Fruit fly (Drosophila melanogaster) whole organism, pupa: Measurements from ENCODE around the gene Mur2B.
A peak's percentile ranks its signal among the peaks of the same experiment; 100 is the strongest.

Source experiments
- CG10348 ChIP-seq: fragments of 200-800 bp; sonication (Bioruptor generic); IDR thresholded peaks from 2 replicates; pipeline ENCODE4 v1.3.6; 2022; ENCODE audit warnings: missing biosample characterization, missing genetic modification characterization
- CG12605 ChIP-seq: fragments of 200-800 bp; sonication (Bioruptor generic); IDR thresholded peaks from 2 replicates; pipeline ENCODE4 v1.3.6; 2022; ENCODE audit warnings: missing biosample characterization, missing genetic modification characterization
- CG13204 ChIP-seq: fragments of 200-800 bp; sonication (Bioruptor generic); optimal IDR thresholded peaks from 2 replicates; lab custom pipeline; 2018; ENCODE audit warnings: missing biosample characterization, mild to moderate bottlenecking, missing genetic modification characterization, moderate library complexity
- CG14655 ChIP-seq: fragments of 200-800 bp; sonication (Bioruptor generic); optimal IDR thresholded peaks from 3 replicates; lab custom pipeline; 2017; ENCODE audit warnings: mild to moderate bottlenecking, missing biosample characterization, missing genetic modification reagents, missing genetic modification characterization
- CG15710 ChIP-seq: fragments of 200-800 bp; sonication (Bioruptor generic); optimal IDR thresholded peaks from 2 replicates; lab custom pipeline; 2018; ENCODE audit warnings: missing biosample characterization, mild to moderate bottlenecking, missing genetic modification characterization, moderate library complexity
- CG17806 ChIP-seq: fragments of 200-800 bp; sonication (Bioruptor generic); optimal IDR thresholded peaks from 2 replicates; lab custom pipeline; 2018; ENCODE audit warnings: missing biosample characterization, mild to moderate bottlenecking, missing genetic modification characterization, moderate library complexity
- CG32121 ChIP-seq: fragments of 200-800 bp; sonication (Bioruptor generic); IDR thresholded peaks from 2 replicates; pipeline ENCODE4 v1.3.6; 2022; ENCODE audit warnings: missing biosample characterization, missing genetic modification characterization
- CG34367 ChIP-seq: fragments of 200-800 bp; sonication (Bioruptor generic); optimal IDR thresholded peaks from 2 replicates; lab custom pipeline; 2018; ENCODE audit warnings: missing biosample characterization, mild to moderate bottlenecking, missing genetic modification characterization
- CG4496 ChIP-seq: fragments of 200-800 bp; sonication (Bioruptor generic); IDR thresholded peaks from 3 replicates; pipeline ENCODE4 v1.3.6; 2022; ENCODE audit warnings: missing biosample characterization, missing genetic modification characterization
- CG8159 ChIP-seq: fragments of 200-800 bp; sonication (Bioruptor generic); optimal IDR thresholded peaks from 3 replicates; lab custom pipeline; 2018; ENCODE audit warnings: missing biosample characterization, mild to moderate bottlenecking, missing genetic modification characterization, moderate library complexity
- CG8301 ChIP-seq: fragments of 200-800 bp; sonication (Bioruptor generic); optimal IDR thresholded peaks from 2 replicates; lab custom pipeline; 2018; ENCODE audit warnings: missing biosample characterization, mild to moderate bottlenecking, missing genetic modification characterization
- CG9948 ChIP-seq: fragments of 200-800 bp; sonication (Bioruptor generic); optimal IDR thresholded peaks from 2 replicates; lab custom pipeline; 2018; ENCODE audit warnings: missing biosample characterization, mild to moderate bottlenecking, missing genetic modification characterization, moderate library complexity
- D1 ChIP-seq: fragments of 200-800 bp; sonication (Bioruptor generic); optimal IDR thresholded peaks from 2 replicates; lab custom pipeline; 2018; ENCODE audit warnings: missing biosample characterization, mild to moderate bottlenecking, missing genetic modification characterization, moderate library complexity
- EcR ChIP-seq: fragments of 200-800 bp; sonication (Bioruptor generic); optimal IDR thresholded peaks from 3 replicates; lab custom pipeline; 2019; ENCODE audit warnings: missing biosample characterization, missing genetic modification characterization, mild to moderate bottlenecking, moderate library complexity, missing genetic modification reagents
- Ets98B ChIP-seq: fragments of 200-800 bp; sonication (Bioruptor generic); IDR thresholded peaks from 2 replicates; pipeline ENCODE4 v1.3.6; 2022; ENCODE audit warnings: missing biosample characterization, missing genetic modification characterization
- Pif1A ChIP-seq: fragments of 200-800 bp; sonication (Bioruptor generic); optimal IDR thresholded peaks from 3 replicates; lab custom pipeline; 2016; ENCODE audit warnings: missing biosample characterization, missing genetic modification characterization
- Pif1B ChIP-seq: fragments of 200-800 bp; sonication (Bioruptor generic); optimal IDR thresholded peaks from 3 replicates; lab custom pipeline; 2016; ENCODE audit warnings: missing biosample characterization, missing genetic modification characterization
- Snoo ChIP-seq: fragments of 200-800 bp; sonication (Bioruptor generic); optimal IDR thresholded peaks from 3 replicates; lab custom pipeline; 2017; ENCODE audit warnings: missing biosample characterization, mild to moderate bottlenecking, missing genetic modification characterization, inconsistent platforms
- fd96Ca ChIP-seq: fragments of 200-800 bp; sonication (Bioruptor generic); IDR thresholded peaks from 3 replicates; pipeline ENCODE4 v1.3.6; 2022; ENCODE audit warnings: missing biosample characterization, missing genetic modification characterization
- gl ChIP-seq: fragments of 200-800 bp; sonication (Bioruptor generic); optimal IDR thresholded peaks from 2 replicates; lab custom pipeline; 2018; ENCODE audit warnings: missing biosample characterization, mild to moderate bottlenecking, missing genetic modification characterization
- rn ChIP-seq: fragments of 200-800 bp; sonication (Bioruptor generic); IDR thresholded peaks from 2 replicates; pipeline ENCODE4 v1.3.6; 2022; ENCODE audit warnings: missing biosample characterization, missing genetic modification characterization

Mur2B gene

dm6 chrX:1686305-1686704 is 17.7 kb upstream of the Mur2B start, which contains the start of gene b6:
b6 (plus strand) TSS chrX:1686624.
- TF ChIP-seq CG4496 (GFP tag; lab: Robert Waterston, UW) (no peak), CG32121 (GFP tag; lab: Robert Waterston, UW) (no peak), rn (GFP tag; lab: Robert Waterston, UW) (no peak), Pif1B (GFP tag; lab: Kevin White, UChicago) (no peak), EcR (no peak)

DNA sequence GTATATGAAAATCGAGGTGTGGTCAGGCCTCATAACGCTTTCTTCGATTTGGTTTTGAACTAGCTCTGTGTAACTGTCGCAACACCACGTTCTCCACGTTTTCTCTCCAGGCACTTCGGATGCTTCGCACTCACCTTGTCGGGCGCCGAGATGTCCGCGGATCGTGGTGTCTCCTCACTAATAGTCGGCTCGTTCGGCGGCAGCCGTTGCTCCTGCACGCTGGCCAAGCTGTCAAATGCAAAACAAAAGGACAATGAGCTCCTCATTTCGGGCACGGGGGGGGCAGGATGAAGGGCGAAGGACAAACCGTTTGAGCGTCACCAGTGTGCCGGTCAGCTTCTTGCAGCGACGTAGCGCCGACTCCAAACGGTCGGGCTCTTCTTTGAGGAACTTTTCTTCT is 12.7 kb upstream of the Mur2B start, which contains the start of gene CG14797:
TSS of gene CG14797 (plus strand) at position 301 of the 400 bp plus-strand sequence.
- TF ChIP-seq Pif1A (GFP tag; lab: Kevin White, UChicago) (no peak), CG9948 (tag; lab: Kevin White, UChicago) (no peak), CG32121 (GFP tag; lab: Robert Waterston, UW) (no peak), CG17806 (tag; lab: Kevin White, UChicago) (no peak), gl (no peak), CG14655 (GFP tag; lab: Kevin White, UChicago) (no peak), CG13204 (GFP tag; lab: Kevin White, UChicago) (no peak), CG4496 (GFP tag; lab: Robert Waterston, UW) (no peak), fd96Ca (GFP tag; lab: Robert Waterston, UW) (no peak), CG8159 (tag; lab: Kevin White, UChicago) (no peak), CG10348 (GFP tag; lab: Robert Waterston, UW) (no peak), Ets98B (GFP tag; lab: Robert Waterston, UW) (no peak), rn (GFP tag; lab: Robert Waterston, UW) (no peak), EcR (no peak)

DNA sequence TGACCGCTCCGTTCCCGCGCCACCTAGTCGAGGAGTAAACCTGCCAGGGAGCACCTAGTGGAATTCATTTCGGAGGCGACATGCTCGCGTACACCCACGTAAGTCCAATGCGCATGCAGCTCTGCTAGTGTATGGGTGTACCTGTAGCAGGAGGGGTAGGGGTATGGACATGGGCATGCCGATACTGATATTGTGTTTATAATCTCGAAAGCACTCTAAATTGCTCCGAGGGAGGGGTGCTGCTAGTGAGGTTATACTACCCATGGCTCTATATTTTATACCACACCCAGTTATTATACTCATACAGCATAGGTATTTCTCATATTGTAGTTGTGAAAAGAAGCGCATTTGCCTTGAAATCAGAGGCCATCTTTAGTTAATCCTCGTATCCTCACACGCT is 1.3 kb upstream of the Mur2B start:
- no peak for TF ChIP-seq CG8301 (tag; lab: Kevin White, UChicago)
- no peak for TF ChIP-seq EcR
- TF ChIP-seq CG12605 (GFP tag; lab: Robert Waterston, UW): no peak
- TF ChIP-seq CG4496 (GFP tag; lab: Robert Waterston, UW): no peak
- no peak for TF ChIP-seq CG10348 (GFP tag; lab: Robert Waterston, UW)
- no peak for TF ChIP-seq rn (GFP tag; lab: Robert Waterston, UW)
- TF ChIP-seq CG17806 (tag; lab: Kevin White, UChicago): no peak
- TF ChIP-seq fd96Ca (GFP tag; lab: Robert Waterston, UW): no peak
- TF ChIP-seq Pif1B (GFP tag; lab: Kevin White, UChicago): no peak

DNA sequence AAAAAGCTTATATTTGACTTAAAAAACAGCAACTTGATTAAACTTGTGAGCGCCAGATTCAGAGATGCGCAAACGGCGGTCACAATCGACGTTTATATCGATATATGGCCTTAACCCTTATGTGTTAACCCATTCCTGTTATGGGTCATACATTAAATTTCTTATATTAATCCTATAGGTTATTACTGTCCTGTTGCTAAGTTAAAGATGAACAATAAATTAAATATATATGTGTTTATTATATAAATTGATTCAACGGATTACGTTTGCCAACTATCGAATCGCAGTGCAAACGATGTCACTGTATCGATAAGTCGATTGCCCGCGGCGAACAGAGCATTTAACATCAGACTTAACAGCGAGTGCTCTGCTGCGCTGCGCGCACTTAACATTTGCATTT is 626 bp upstream of the Mur2B start, which contains the start of the genes CG3740 and hfw:
TSS of gene CG3740 (minus strand) at position 84 of the 400 bp plus-strand sequence.
TSS of gene hfw (plus strand) at position 357 of the 400 bp plus-strand sequence.
- TF ChIP-seq Snoo (peak; percentile 45), CG4496 (GFP tag; lab: Robert Waterston, UW) (peak; percentile 80), Pif1A (GFP tag; lab: Kevin White, UChicago) (no peak), CG34367 (tag; lab: Kevin White, UChicago) (no peak), CG17806 (tag; lab: Kevin White, UChicago) (peak; percentile 58), CG9948 (tag; lab: Kevin White, UChicago) (peak; percentile 52), CG8301 (tag; lab: Kevin White, UChicago) (no peak), CG15710 (tag; lab: Kevin White, UChicago) (peak; percentile 61), gl (no peak), CG13204 (GFP tag; lab: Kevin White, UChicago) (no peak), CG10348 (GFP tag; lab: Robert Waterston, UW) (0 out of 2 replicates have a peak, but pooled peaks have one; percentile 9), EcR (no peak), CG12605 (GFP tag; lab: Robert Waterston, UW) (0 out of 2 replicates have a peak, but pooled peaks have one; percentile 4), fd96Ca (GFP tag; lab: Robert Waterston, UW) (peak; percentile 42; the same call in 1 of the 3 replicates), CG32121 (GFP tag; lab: Robert Waterston, UW) (peak; percentile 72), D1 (no peak), Pif1B (GFP tag; lab: Kevin White, UChicago) (peak; percentile 35), CG8159 (tag; lab: Kevin White, UChicago) (peak; percentile 64), rn (GFP tag; lab: Robert Waterston, UW) (peak; percentile 72; the same call in 1 of the 2 replicates), CG14655 (GFP tag; lab: Kevin White, UChicago) (no peak), Ets98B (GFP tag; lab: Robert Waterston, UW) (peak; percentile 51)

dm6 chrX:1664836-1665235 is 3.8 kb downstream of the Mur2B start, which contains the start of gene dor:
dor (plus strand) TSS chrX:1665052.
- TF ChIP-seq CG4496 (GFP tag; lab: Robert Waterston, UW): no peak
- TF ChIP-seq CG15710 (tag; lab: Kevin White, UChicago): no peak

- TF ChIP-seq fd96Ca (GFP tag; lab: Robert Waterston, UW) (no peak), CG8159 (tag; lab: Kevin White, UChicago) (no peak), rn (GFP tag; lab: Robert Waterston, UW) (no peak), EcR (no peak), CG10348 (GFP tag; lab: Robert Waterston, UW) (no peak), CG15710 (tag; lab: Kevin White, UChicago) (no peak), D1 (no peak), gl (no peak), CG8301 (tag; lab: Kevin White, UChicago) (no peak), CG17806 (tag; lab: Kevin White, UChicago) (no peak), CG12605 (GFP tag; lab: Robert Waterston, UW) (no peak), CG14655 (GFP tag; lab: Kevin White, UChicago) (no peak), CG4496 (GFP tag; lab: Robert Waterston, UW) (no peak), Snoo (no peak), Pif1B (GFP tag; lab: Kevin White, UChicago) (no peak), CG9948 (tag; lab: Kevin White, UChicago) (no peak), CG32121 (GFP tag; lab: Robert Waterston, UW) (no peak), Pif1A (GFP tag; lab: Kevin White, UChicago) (no peak), CG34367 (tag; lab: Kevin White, UChicago) (no peak)
Observed at dm6 chrX:1660269-1660668, 8.3 kb downstream of the Mur2B start.
